Fruit fly (Drosophila melanogaster) whole organism, adult: ENCODE data around the gene ND-39.
A peak's percentile ranks its signal among the peaks of the same experiment; 100 is the strongest.

Source experiments
- CG11617 ChIP-seq: fragments of 200-800 bp; sonication (Bioruptor generic); optimal IDR thresholded peaks from 2 replicates; lab custom pipeline; 2017; ENCODE audit warnings: mild to moderate bottlenecking, missing biosample characterization, missing genetic modification reagents, missing genetic modification characterization
- CG12768 ChIP-seq: fragments of 200-800 bp; sonication (Bioruptor generic); optimal IDR thresholded peaks from 2 replicates; lab custom pipeline; 2017; ENCODE audit warnings: missing biosample characterization, missing genetic modification characterization, mild to moderate bottlenecking, moderate library complexity, missing genetic modification reagents
- CG14711 ChIP-seq: fragments of 200-800 bp; sonication (Bioruptor generic); optimal IDR thresholded peaks from 2 replicates; lab custom pipeline; 2018; ENCODE audit warnings: missing biosample characterization, mild to moderate bottlenecking, missing genetic modification characterization, moderate library complexity
- CG1620 ChIP-seq: fragments of 200-800 bp; sonication (Bioruptor generic); optimal IDR thresholded peaks from 2 replicates; lab custom pipeline; 2016; ENCODE audit warnings: missing biosample characterization, missing genetic modification characterization
- CG33017 ChIP-seq: fragments of 200-800 bp; sonication (Bioruptor generic); optimal IDR thresholded peaks from 2 replicates; lab custom pipeline; 2018; ENCODE audit warnings: missing biosample characterization, mild to moderate bottlenecking, missing genetic modification characterization, moderate library complexity
- CG5204 ChIP-seq: fragments of 200-800 bp; sonication (Bioruptor generic); optimal IDR thresholded peaks from 2 replicates; lab custom pipeline; 2016; ENCODE audit warnings: missing biosample characterization, missing genetic modification characterization
- CG7045 ChIP-seq: fragments of 200-800 bp; sonication (Bioruptor generic); optimal IDR thresholded peaks from 2 replicates; lab custom pipeline; 2017; ENCODE audit warnings: missing biosample characterization, mild to moderate bottlenecking, missing genetic modification characterization
- CG7101 ChIP-seq: fragments of 200-800 bp; sonication (Bioruptor generic); optimal IDR thresholded peaks from 2 replicates; lab custom pipeline; 2018; ENCODE audit warnings: missing biosample characterization, mild to moderate bottlenecking, missing genetic modification characterization, moderate library complexity
- Clk ChIP-seq: fragments of 200-800 bp; sonication (Bioruptor generic); optimal IDR thresholded peaks from 2 replicates; lab custom pipeline; 2017; ENCODE audit warnings: missing biosample characterization, missing genetic modification characterization
- Crg-1 ChIP-seq: fragments of 200-800 bp; sonication (Bioruptor generic); optimal IDR thresholded peaks from 2 replicates; lab custom pipeline; 2016; ENCODE audit warnings: missing biosample characterization, missing genetic modification characterization
- Hr96 ChIP-seq: fragments of 200-800 bp; sonication (Bioruptor generic); optimal IDR thresholded peaks from 2 replicates; lab custom pipeline; 2016; ENCODE audit warnings: missing biosample characterization, missing genetic modification characterization
- Mnt ChIP-seq: fragments of 200-800 bp; sonication (Bioruptor generic); optimal IDR thresholded peaks from 2 replicates; lab custom pipeline; 2016; ENCODE audit warnings: missing biosample characterization, mild to moderate bottlenecking, missing genetic modification characterization
- bab1 ChIP-seq: fragments of 200-800 bp; sonication (Bioruptor generic); optimal IDR thresholded peaks from 3 replicates; lab custom pipeline; 2019; ENCODE audit warnings: missing biosample characterization, mild to moderate bottlenecking, missing genetic modification characterization, moderate library complexity
- cic ChIP-seq: fragments of 200-800 bp; sonication (Bioruptor generic); optimal IDR thresholded peaks from 2 replicates; lab custom pipeline; 2017; ENCODE audit warnings: missing biosample characterization, mild to moderate bottlenecking, missing genetic modification characterization, moderate library complexity
- cnc ChIP-seq, 2 experiments: fragments of >200 bp; optimal IDR thresholded peaks; 2 replicates each; lab custom pipeline; 2017
- kay ChIP-seq: fragments of 200-800 bp; sonication (Bioruptor generic); peaks from one replicate; lab custom pipeline; 2016; ENCODE audit warnings: missing biosample characterization, missing genetic modification characterization, borderline replicate concordance
- ovo ChIP-seq: fragments of 200-800 bp; sonication (Bioruptor generic); optimal IDR thresholded peaks from 2 replicates; lab custom pipeline; 2016; ENCODE audit warnings: missing biosample characterization, missing genetic modification characterization
- pad ChIP-seq: fragments of 200-800 bp; sonication (Bioruptor generic); optimal IDR thresholded peaks from 3 replicates; lab custom pipeline; 2017; ENCODE audit warnings: missing biosample characterization, missing genetic modification characterization, mild to moderate bottlenecking, moderate library complexity, missing genetic modification reagents
- tj ChIP-seq: fragments of 200-800 bp; sonication (Bioruptor generic); optimal IDR thresholded peaks from 3 replicates; lab custom pipeline; 2017; ENCODE audit warnings: missing biosample characterization, mild to moderate bottlenecking, missing genetic modification characterization, moderate library complexity
- toe ChIP-seq: fragments of 200-800 bp; sonication (Bioruptor generic); optimal IDR thresholded peaks from 2 replicates; lab custom pipeline; 2016; ENCODE audit warnings: missing biosample characterization, missing genetic modification characterization

The ND-39 gene

DNA sequence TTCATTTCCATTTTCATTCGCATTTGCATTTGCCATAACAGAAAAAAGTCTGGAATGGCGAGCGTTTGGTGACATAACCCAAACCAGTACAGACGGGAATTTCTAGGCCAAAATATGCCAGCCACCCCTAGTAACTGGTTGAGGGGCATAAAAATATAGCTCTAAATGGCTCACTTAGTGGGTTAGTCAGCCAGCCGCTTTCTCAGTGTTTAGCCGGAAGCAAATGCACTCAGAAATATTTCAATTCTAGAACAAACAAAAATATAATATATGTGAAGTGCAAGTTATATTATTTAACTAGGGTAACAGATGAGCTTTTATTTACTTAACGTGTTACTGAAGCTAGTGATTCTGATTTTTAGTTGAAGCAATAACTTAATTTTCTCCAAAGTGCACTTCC, 45.0 kb downstream of the ND-39 start:
- TF ChIP-seq kay (peak; percentile 63), toe (GFP tag; lab: Kevin White, UChicago) (no peak)

DNA sequence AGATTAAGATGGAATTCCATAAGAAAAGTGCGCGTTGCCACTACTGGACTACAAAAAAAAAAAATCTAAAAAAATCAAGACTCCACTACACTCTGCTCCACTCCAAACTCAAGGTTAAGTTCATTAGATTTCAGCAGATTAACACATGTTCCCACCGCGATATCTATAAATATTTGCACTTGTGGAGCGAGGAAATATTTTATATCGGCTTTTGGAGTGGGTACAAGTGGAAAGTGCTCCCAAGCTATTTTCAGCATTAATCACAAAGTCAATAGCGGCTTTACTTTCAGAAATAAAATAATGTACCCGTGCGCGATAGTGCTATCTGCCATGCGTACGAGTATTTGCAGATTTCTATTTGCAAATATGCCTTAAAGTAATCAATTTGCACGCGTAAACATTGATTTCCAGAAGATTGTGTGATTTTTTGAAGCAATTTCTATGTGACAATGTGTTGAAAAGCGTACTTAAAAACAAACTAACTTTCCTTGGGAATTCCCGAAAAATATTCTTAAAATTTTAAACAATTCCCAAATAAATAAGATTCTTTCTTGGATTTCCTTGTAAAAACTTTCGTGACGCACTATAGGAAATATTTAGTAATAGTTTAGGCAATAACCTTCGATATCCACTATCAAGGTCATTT, 45.9 kb downstream of the ND-39 start:
- TF ChIP-seq Mnt (GFP tag; lab: Kevin White, UChicago) = no peak
- TF ChIP-seq cnc (optimal IDR thresholded peaks at IDR 0.05; lab: Kevin White, UChicago) = no peak
- peak; percentile 78 for TF ChIP-seq kay
- TF ChIP-seq ovo (GFP tag; lab: Kevin White, UChicago) = no peak
- no peak for TF ChIP-seq Clk (GFP tag; lab: Kevin White, UChicago)
- no peak for TF ChIP-seq Crg-1 (GFP tag; lab: Kevin White, UChicago)
- TF ChIP-seq Hr96 = no peak
- TF ChIP-seq bab1 (GFP tag; lab: Kevin White, UChicago) = no peak
- no peak for TF ChIP-seq CG14711 (tag; lab: Kevin White, UChicago)
- TF ChIP-seq cic (GFP tag; lab: Kevin White, UChicago) = peak; percentile 56
- peak; percentile 19 for TF ChIP-seq CG5204
- no peak for TF ChIP-seq CG7101 (tag; lab: Kevin White, UChicago)

DNA sequence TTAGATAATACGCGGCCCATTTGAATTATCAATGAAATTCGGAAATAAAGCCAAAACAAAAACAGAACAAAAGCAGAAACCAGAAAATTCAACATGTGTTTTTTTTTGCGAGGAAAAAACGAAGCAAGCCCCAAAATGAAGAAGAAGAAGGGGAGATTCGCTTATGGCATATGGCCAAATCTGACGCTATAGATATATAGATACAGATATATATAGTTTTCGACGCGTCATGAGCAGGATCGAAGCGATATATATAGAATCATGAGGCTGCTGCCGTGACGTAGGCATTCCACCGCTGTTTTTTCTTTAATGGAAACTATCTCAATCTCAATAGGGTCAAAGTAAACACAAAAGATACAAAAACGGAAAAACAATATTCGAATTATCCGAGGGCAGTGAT, 46.6 kb downstream of the ND-39 start:
- TF ChIP-seq CG14711 (tag; lab: Kevin White, UChicago) (no peak), CG5204 (no peak)

DNA sequence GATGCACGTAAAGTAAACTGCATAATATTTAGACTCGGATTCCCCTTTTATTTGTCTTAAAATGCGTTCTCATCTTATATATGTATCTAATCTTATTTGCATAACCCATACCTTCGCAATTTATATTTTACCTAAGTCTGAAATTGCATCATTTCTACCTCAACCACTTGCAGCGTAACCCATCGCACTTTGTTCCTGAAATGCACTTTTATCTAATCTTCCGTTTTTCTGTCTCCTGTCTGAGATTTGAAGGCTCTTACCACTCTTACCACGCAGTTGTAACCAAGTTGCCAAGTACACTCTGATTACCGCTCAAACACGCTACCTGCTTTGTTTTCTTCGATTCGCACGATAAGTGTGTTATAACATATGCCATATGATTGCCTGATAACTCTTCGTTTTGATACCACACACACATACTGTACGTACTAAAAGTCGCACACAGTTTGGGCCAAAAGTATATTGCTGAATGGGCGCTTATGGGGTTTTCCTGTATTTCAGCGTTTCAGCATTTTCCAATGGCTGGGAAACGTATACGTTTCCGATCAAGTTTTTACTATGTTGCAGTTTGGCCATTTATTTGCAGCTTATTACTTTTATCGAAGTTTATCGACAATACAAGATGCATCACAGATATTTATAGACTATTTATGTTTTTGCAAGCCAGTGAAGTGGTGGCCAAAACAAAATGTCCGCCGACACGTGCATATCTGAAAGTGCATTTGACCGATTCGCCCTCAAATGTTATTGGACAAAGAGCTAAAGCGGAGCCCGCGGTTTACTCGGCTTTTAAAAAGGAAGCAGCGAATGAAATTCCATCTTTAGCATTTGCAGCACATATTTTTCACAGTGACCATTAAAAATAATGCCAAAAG, 47.5 kb downstream of the ND-39 start:
- no peak for TF ChIP-seq Hr96
- no peak for TF ChIP-seq CG14711 (tag; lab: Kevin White, UChicago)
- TF ChIP-seq tj (GFP tag; lab: Kevin White, UChicago) = peak; percentile 98
- no peak for TF ChIP-seq CG1620 (GFP tag; lab: Kevin White, UChicago)
- no peak for TF ChIP-seq CG33017 (tag; lab: Kevin White, UChicago)
- TF ChIP-seq Crg-1 (GFP tag; lab: Kevin White, UChicago) = no peak
- no peak for TF ChIP-seq CG11617
- no peak for TF ChIP-seq CG5204
- peak; percentile 72 for TF ChIP-seq kay
- TF ChIP-seq Mnt (GFP tag; lab: Kevin White, UChicago) = peak; percentile 4
- TF ChIP-seq pad (GFP tag; lab: Kevin White, UChicago) = no peak
- TF ChIP-seq toe (GFP tag; lab: Kevin White, UChicago) = no peak
- no peak for TF ChIP-seq bab1 (GFP tag; lab: Kevin White, UChicago)
- TF ChIP-seq cic (GFP tag; lab: Kevin White, UChicago) = peak; percentile 28
- no peak for TF ChIP-seq ovo (GFP tag; lab: Kevin White, UChicago)

DNA sequence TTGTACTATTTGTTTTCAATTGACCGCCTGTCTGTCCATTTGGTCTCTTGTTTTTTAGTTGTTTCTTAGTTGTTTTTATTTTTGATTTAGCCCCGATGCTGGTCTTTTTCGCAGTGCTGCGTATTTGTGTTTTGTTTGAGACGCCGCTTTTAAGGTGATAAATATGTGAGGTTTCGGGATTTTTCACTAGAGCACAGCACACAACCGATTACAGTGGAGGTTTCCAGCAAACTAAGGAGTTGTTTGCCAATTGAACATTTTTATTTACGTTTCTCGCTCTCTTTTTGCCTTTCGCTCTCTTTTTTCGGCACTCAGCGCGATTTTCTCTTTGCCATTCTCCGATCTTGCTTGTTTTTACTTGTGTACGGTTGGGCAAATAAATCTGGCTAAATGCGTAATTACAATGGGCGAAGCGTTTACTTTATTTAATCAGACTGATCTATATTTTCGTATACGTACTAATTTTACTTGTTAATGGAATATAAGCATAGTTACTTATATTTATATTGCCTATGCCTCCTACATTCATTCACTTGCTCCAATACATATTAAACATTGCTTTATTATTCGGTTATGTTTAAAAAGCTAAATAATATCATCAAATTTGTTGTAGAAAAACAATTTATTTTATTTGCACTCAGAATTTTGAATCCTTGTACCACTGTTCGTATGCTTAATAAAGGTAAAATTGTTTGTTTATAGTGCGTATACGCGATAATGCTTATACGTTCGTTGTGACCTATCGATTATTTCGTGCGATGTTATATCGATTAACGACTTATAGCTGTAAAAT, 48.5 kb downstream of the ND-39 start, which contains the start of gene Rcd2:
Gene Rcd2 (minus strand): TSS at position 236 of the 793 bp plus-strand sequence.
- TF ChIP-seq CG7045 (GFP tag; lab: Kevin White, UChicago) = peak; percentile 80
- no peak for TF ChIP-seq cnc (optimal IDR thresholded peaks at IDR 0.05; lab: Kevin White, UChicago)
- peak; percentile 89 for TF ChIP-seq CG12768
- TF ChIP-seq toe (GFP tag; lab: Kevin White, UChicago) = peak; percentile 66
- TF ChIP-seq cic (GFP tag; lab: Kevin White, UChicago) = peak; percentile 85
- TF ChIP-seq Clk (GFP tag; lab: Kevin White, UChicago) = peak; percentile 34
- TF ChIP-seq CG7101 (tag; lab: Kevin White, UChicago) = peak; percentile 87
- peak; percentile 47 for TF ChIP-seq pad (GFP tag; lab: Kevin White, UChicago)
- peak; percentile 91 for TF ChIP-seq CG33017 (tag; lab: Kevin White, UChicago)
- TF ChIP-seq ovo (GFP tag; lab: Kevin White, UChicago) = no peak
- peak; percentile 19 for TF ChIP-seq CG1620 (GFP tag; lab: Kevin White, UChicago)
- peak; percentile 84 for TF ChIP-seq kay
- TF ChIP-seq Hr96 = peak; percentile 65
- TF ChIP-seq bab1 (GFP tag; lab: Kevin White, UChicago) = peak; percentile 76
- TF ChIP-seq CG5204 = peak; percentile 71
- TF ChIP-seq Crg-1 (GFP tag; lab: Kevin White, UChicago) = no peak
- TF ChIP-seq tj (GFP tag; lab: Kevin White, UChicago) = peak; percentile 9
- peak; percentile 45 for TF ChIP-seq Mnt (GFP tag; lab: Kevin White, UChicago)
- TF ChIP-seq CG11617 = peak; percentile 87
- peak; percentile 76 for TF ChIP-seq CG14711 (tag; lab: Kevin White, UChicago)
